Worm (Caenorhabditis elegans): ENCODE measurements around the gene C07G1.7.

The C07G1.7 gene

DNA sequence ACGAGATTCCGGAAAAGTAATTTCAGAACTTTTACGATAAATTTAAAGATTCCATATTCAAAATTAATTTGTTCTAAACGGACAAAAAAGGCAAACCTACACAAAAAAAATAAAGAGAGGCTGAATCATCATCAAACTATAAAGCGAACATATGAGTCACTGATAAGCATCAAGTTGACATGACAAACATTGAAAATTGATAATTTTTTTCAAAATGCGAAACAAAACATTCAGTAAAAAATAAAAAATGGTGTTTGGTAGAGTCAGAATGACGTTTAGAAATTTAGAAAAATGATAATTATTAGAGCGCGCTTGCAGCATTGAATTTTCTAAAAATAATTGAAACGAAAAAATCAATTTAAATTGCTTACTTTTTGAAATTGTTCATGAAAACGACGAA, 11.8 kb downstream of the C07G1.7 start:
- no peak for TF ChIP-seq lin-35 (GFP tag; optimal IDR thresholded peaks at IDR 0.05)
- no peak for TF ChIP-seq ceh-90 (tag; optimal IDR thresholded peaks at IDR 0.05)
- TF ChIP-seq C04F5.9 (tag; optimal IDR thresholded peaks at IDR 0.05) = no peak
- TF ChIP-seq fkh-4 (tag; optimal IDR thresholded peaks at IDR 0.05; ENCODE audit: borderline replicate concordance) = no peak
- no peak for TF ChIP-seq unc-30 (tag; optimal IDR thresholded peaks at IDR 0.05)
- TF ChIP-seq swsn-7 (tag; optimal IDR thresholded peaks at IDR 0.05) = no peak
- TF ChIP-seq mdl-1 (tag; optimal IDR thresholded peaks at IDR 0.05) = no peak

DNA sequence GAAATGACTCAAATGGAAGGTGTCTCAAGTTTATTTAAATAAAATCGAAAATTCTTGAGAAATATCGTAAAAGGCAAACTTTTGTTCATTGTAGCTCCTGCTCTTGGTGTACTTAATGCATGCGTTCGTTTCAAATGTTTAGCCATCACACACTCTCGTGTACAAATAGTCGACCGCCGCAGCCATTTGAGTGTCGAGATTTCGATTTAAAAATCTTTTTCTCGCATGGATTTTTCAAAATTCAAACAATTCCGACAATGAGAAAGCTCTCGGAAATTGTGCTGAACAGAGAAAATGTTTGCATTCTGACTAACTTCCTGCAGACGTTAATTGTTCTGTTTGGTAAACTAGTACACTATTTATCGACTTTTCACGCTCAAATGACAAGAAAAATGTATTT, 12.4 kb downstream of the C07G1.7 start:
- TF ChIP-seq unc-130 (tag; optimal IDR thresholded peaks at IDR 0.05) (no peak), unc-86 (tag; optimal IDR thresholded peaks at IDR 0.05) (no peak), hlh-4 (tag; optimal IDR thresholded peaks at IDR 0.05) (no peak), nhr-28 (tag; optimal IDR thresholded peaks at IDR 0.05) (no peak), unc-62 (GFP tag; optimal IDR thresholded peaks at IDR 0.05) (no peak), pqm-1 (tag; optimal IDR thresholded peaks at IDR 0.05) (no peak), tlp-1 (tag; optimal IDR thresholded peaks at IDR 0.05) (no peak), lin-39 (tag; optimal IDR thresholded peaks at IDR 0.05) (no peak), egl-13 (tag; optimal IDR thresholded peaks at IDR 0.05) (no peak), dsc-1 (tag; optimal IDR thresholded peaks at IDR 0.05) (no peak), vab-15 (tag; optimal IDR thresholded peaks at IDR 0.05) (no peak), ces-1 (GFP tag; optimal IDR thresholded peaks at IDR 0.05) (no peak), nhr-76 (tag; optimal IDR thresholded peaks at IDR 0.05) (no peak), sox-4 (tag; optimal IDR thresholded peaks at IDR 0.05) (no peak), nhr-237 (tag; optimal IDR thresholded peaks at IDR 0.05) (no peak), Y116A8C.19 (tag; optimal IDR thresholded peaks at IDR 0.05; ENCODE audit: borderline replicate concordance) (no peak), C04F5.9 (tag; optimal IDR thresholded peaks at IDR 0.05) (no peak), ceh-82 (tag; optimal IDR thresholded peaks at IDR 0.05) (no peak), hlh-17 (GFP tag; optimal IDR thresholded peaks at IDR 0.05; ENCODE audit: borderline replicate concordance) (no peak)

DNA sequence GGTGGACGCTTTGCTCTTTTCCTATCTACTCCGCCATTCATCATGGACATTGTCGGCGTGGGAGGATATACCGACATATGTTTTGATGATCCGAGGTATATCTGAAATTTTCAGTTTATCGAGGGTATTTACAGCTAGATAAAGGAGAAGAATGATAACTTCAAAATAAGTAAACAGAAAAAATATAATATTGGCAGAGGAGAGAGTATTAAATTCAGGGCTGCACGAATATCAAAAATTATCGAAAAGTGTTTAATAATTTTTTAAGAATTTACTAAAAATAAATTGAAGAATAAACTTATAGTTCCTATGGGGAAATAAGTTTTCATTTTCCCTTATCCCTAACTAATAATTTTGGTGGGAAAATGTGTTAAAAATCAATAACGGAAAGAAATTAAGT, 12.8 kb downstream of the C07G1.7 start, which contains the start of gene wsp-1:
Gene wsp-1, minus strand, starts transcription at position 101 of the 400 bp plus-strand sequence.
- TF ChIP-seq mdl-1 (tag; optimal IDR thresholded peaks at IDR 0.05) (no peak), nhr-47 (tag; optimal IDR thresholded peaks at IDR 0.05) (no peak), ces-1 (GFP tag; optimal IDR thresholded peaks at IDR 0.05) (no peak), sox-4 (tag; optimal IDR thresholded peaks at IDR 0.05) (no peak), zip-4 (GFP tag; optimal IDR thresholded peaks at IDR 0.05) (no peak)

DNA sequence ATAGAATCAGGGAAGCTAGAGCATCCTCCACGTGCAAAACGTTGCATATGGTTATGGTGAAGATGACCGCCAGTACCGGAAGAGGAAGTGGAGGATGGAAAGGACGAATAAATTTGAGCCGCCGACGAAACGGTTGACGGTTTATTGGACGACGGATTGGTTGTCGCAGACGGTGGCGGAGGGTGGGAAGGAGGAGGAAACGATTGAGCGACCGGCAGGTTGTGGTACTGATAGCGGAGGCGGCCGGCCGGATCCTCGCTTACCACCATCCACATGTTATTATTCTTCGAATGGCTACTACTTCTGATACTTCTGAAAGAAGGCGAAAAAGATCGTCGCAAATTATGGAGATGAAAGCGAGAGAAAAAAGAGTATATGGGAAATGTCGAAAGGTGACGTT, 18.8 kb downstream of the C07G1.7 start:
- TF ChIP-seq snpc-4 (tag; optimal IDR thresholded peaks at IDR 0.05) (no peak), nhr-84 (tag; optimal IDR thresholded peaks at IDR 0.05) (no peak), rnt-1 (tag; optimal IDR thresholded peaks at IDR 0.05) (no peak), fkh-4 (tag; optimal IDR thresholded peaks at IDR 0.05; ENCODE audit: borderline replicate concordance) (no peak), pax-3 (tag; optimal IDR thresholded peaks at IDR 0.05) (no peak), ceh-63 (GFP tag; optimal IDR thresholded peaks at IDR 0.05) (no peak), alr-1 (tag; optimal IDR thresholded peaks at IDR 0.05; ENCODE audit: borderline replicate concordance) (no peak), ets-5 (GFP tag; IDR thresholded peaks at IDR 0.05) (no peak), nhr-20 (tag; optimal IDR thresholded peaks at IDR 0.05) (no peak), nhr-90 (tag; optimal IDR thresholded peaks at IDR 0.05; ENCODE audit: poor library complexity) (no peak), lin-13 (GFP tag; optimal IDR thresholded peaks at IDR 0.05) (no peak), lin-15B (tag; optimal IDR thresholded peaks at IDR 0.05) (no peak), nhr-19 (GFP tag; conservative IDR thresholded peaks at IDR 0.05) (no peak), nhr-71 (tag; optimal IDR thresholded peaks at IDR 0.05) (no peak), elt-2 (tag; optimal IDR thresholded peaks at IDR 0.05) (no peak), ztf-4 (tag; optimal IDR thresholded peaks at IDR 0.05) (no peak), zip-4 (GFP tag; optimal IDR thresholded peaks at IDR 0.05) (no peak)
